Fruit fly (Drosophila melanogaster) whole organism, embryonic: ENCODE data around the gene AhcyL1.

Experiments used
- Atf6 ChIP-seq: fragments of 200-800 bp; sonication (Bioruptor generic); IDR thresholded peaks from 2 replicates; pipeline ENCODE4 v1.3.6; 2022; ENCODE audit warnings: missing biosample characterization, missing genetic modification characterization
- Bteb2 ChIP-seq: fragments of 200-800 bp; sonication (Bioruptor generic); optimal IDR thresholded peaks from 2 replicates; lab custom pipeline; 2016; ENCODE audit warnings: missing biosample characterization, missing genetic modification characterization
- CG13287 ChIP-seq: fragments of 200-800 bp; sonication (Bioruptor generic); IDR thresholded peaks from 2 replicates; pipeline ENCODE4 v1.3.6; 2022; ENCODE audit warnings: missing biosample characterization, missing genetic modification characterization; ENCODE audit not compliant: partially characterized antibody
- CG13894 ChIP-seq: fragments of 200-800 bp; sonication (Bioruptor generic); optimal IDR thresholded peaks from 3 replicates; lab custom pipeline; 2018; ENCODE audit warnings: missing biosample characterization, mild to moderate bottlenecking, missing genetic modification characterization, moderate library complexity
- CG16779 ChIP-seq: fragments of 200-800 bp; sonication (Bioruptor generic); IDR thresholded peaks from 2 replicates; pipeline ENCODE4 v1.3.6; 2022; ENCODE audit warnings: missing biosample characterization, missing genetic modification characterization
- CG17568 ChIP-seq: fragments of 200-800 bp; sonication (Bioruptor generic); optimal IDR thresholded peaks from 2 replicates; lab custom pipeline; 2018; ENCODE audit warnings: missing biosample characterization, mild to moderate bottlenecking, missing genetic modification characterization, moderate library complexity
- CG30403 ChIP-seq: fragments of 200-800 bp; sonication (Bioruptor generic); optimal IDR thresholded peaks from 3 replicates; lab custom pipeline; 2016; ENCODE audit warnings: missing biosample characterization, missing genetic modification characterization
- CG3065 ChIP-seq: fragments of 200-800 bp; sonication (Bioruptor generic); optimal IDR thresholded peaks from 2 replicates; lab custom pipeline; 2016; ENCODE audit warnings: missing biosample characterization, missing genetic modification characterization
- CG34224 ChIP-seq: fragments of 200-800 bp; sonication (Bioruptor generic); IDR thresholded peaks from 3 replicates; pipeline ENCODE4 v1.3.6; 2022; ENCODE audit warnings: missing biosample characterization, missing genetic modification characterization; ENCODE audit not compliant: partially characterized antibody
- CG6854 ChIP-seq: fragments of 200-800 bp; sonication (Bioruptor generic); optimal IDR thresholded peaks from 3 replicates; lab custom pipeline; 2017; ENCODE audit warnings: missing biosample characterization, mild to moderate bottlenecking, missing genetic modification characterization
- CG7372 ChIP-seq: fragments of 200-800 bp; sonication (Bioruptor generic); IDR thresholded peaks from 2 replicates; pipeline ENCODE4 v1.3.6; 2022; ENCODE audit warnings: missing biosample characterization, missing genetic modification characterization
- CG7556 ChIP-seq: fragments of 200-800 bp; sonication (Bioruptor generic); optimal IDR thresholded peaks from 2 replicates; lab custom pipeline; 2017; ENCODE audit warnings: missing biosample characterization, mild to moderate bottlenecking, missing genetic modification characterization
- Dref ChIP-seq: fragments of 200-800 bp; sonication (Bioruptor generic); IDR thresholded peaks from 2 replicates; pipeline ENCODE4 v1.3.6; 2022; ENCODE audit warnings: missing biosample characterization, missing genetic modification characterization
- Drgx ChIP-seq: fragments of 200-800 bp; sonication (Bioruptor generic); IDR thresholded peaks from 2 replicates; pipeline ENCODE4 v1.3.6; 2022; ENCODE audit warnings: missing biosample characterization, missing genetic modification characterization
- Gug ChIP-seq: fragments of 200-800 bp; sonication (Bioruptor generic); IDR thresholded peaks from 4 replicates; pipeline ENCODE4 v1.3.6; 2022; ENCODE audit warnings: missing biosample characterization, missing genetic modification characterization
- HmgZ ChIP-seq: fragments of 200-800 bp; sonication (Bioruptor generic); optimal IDR thresholded peaks from 2 replicates; lab custom pipeline; 2018; ENCODE audit warnings: missing biosample characterization, mild to moderate bottlenecking, missing genetic modification characterization
- Lhr ChIP-seq: fragments of 200-800 bp; sonication (Bioruptor generic); optimal IDR thresholded peaks from 3 replicates; lab custom pipeline; 2017; ENCODE audit warnings: mild to moderate bottlenecking, missing biosample characterization, missing genetic modification reagents, missing genetic modification characterization
- Meics ChIP-seq: fragments of 200-800 bp; sonication (Bioruptor generic); optimal IDR thresholded peaks from 2 replicates; lab custom pipeline; 2017; ENCODE audit warnings: missing biosample characterization, mild to moderate bottlenecking, missing genetic modification characterization
- Myb ChIP-seq: fragments of 200-800 bp; sonication (Bioruptor generic); optimal IDR thresholded peaks from 2 replicates; lab custom pipeline; 2016; ENCODE audit warnings: missing biosample characterization, missing genetic modification characterization
- Neu2 ChIP-seq: fragments of 200-800 bp; sonication (Bioruptor generic); optimal IDR thresholded peaks from 3 replicates; lab custom pipeline; 2016; ENCODE audit warnings: missing biosample characterization, missing genetic modification characterization, borderline replicate concordance
- Nf-YB ChIP-seq: fragments of 200-800 bp; sonication (Bioruptor generic); optimal IDR thresholded peaks from 3 replicates; lab custom pipeline; 2019; ENCODE audit warnings: missing biosample characterization, mild to moderate bottlenecking, missing genetic modification characterization, moderate library complexity
- NfI ChIP-seq: fragments of 200-800 bp; sonication (Bioruptor generic); optimal IDR thresholded peaks from 3 replicates; lab custom pipeline; 2018; ENCODE audit warnings: missing biosample characterization, mild to moderate bottlenecking, missing genetic modification characterization, moderate library complexity
- Oli ChIP-seq: fragments of 200-800 bp; sonication (Bioruptor generic); optimal IDR thresholded peaks from 2 replicates; lab custom pipeline; 2018; ENCODE audit warnings: missing biosample characterization, mild to moderate bottlenecking, missing genetic modification characterization, moderate library complexity
- Optix ChIP-seq: fragments of 200-800 bp; sonication (Bioruptor generic); IDR thresholded peaks from 3 replicates; pipeline ENCODE4 v1.3.6; 2022; ENCODE audit warnings: missing biosample characterization, missing genetic modification characterization
- Vsx1 ChIP-seq: fragments of 200-800 bp; sonication (Bioruptor generic); optimal IDR thresholded peaks from 2 replicates; lab custom pipeline; 2017; ENCODE audit warnings: missing biosample characterization, mild to moderate bottlenecking, missing genetic modification characterization, missing genetic modification reagents
- bigmax ChIP-seq: fragments of 200-800 bp; sonication (Bioruptor generic); optimal IDR thresholded peaks from 2 replicates; lab custom pipeline; 2018; ENCODE audit warnings: missing biosample characterization, mild to moderate bottlenecking, missing genetic modification characterization
- bsh ChIP-seq, 2 experiments: fragments of 200-800 bp; sonication (Bioruptor generic); optimal IDR thresholded peaks; 2 replicates each; lab custom pipeline; 2017 to 2018; ENCODE audit warnings: mild to moderate bottlenecking in 2 of 2, missing biosample characterization in 2 of 2, missing genetic modification characterization in 2 of 2, moderate library complexity in 1 of 2
- btn ChIP-seq: fragments of 200-800 bp; sonication (Bioruptor generic); optimal IDR thresholded peaks from 2 replicates; lab custom pipeline; 2016; ENCODE audit warnings: missing biosample characterization, missing genetic modification characterization
- cad ChIP-seq: fragments of >200 bp; optimal IDR thresholded peaks from 2 replicates; lab custom pipeline; 2017; ENCODE audit warnings: missing biosample characterization, missing genetic modification characterization
- caup ChIP-seq: fragments of 200-800 bp; sonication (Bioruptor generic); optimal IDR thresholded peaks from 3 replicates; lab custom pipeline; 2017; ENCODE audit warnings: missing biosample characterization, mild to moderate bottlenecking, missing genetic modification characterization, moderate library complexity; ENCODE audit not compliant: severe bottlenecking
- chinmo ChIP-seq: fragments of 200-800 bp; sonication (Bioruptor generic); IDR thresholded peaks from 4 replicates; pipeline ENCODE4 v1.3.6; 2022; ENCODE audit warnings: missing biosample characterization, missing genetic modification characterization; ENCODE audit not compliant: partially characterized antibody
- eve ChIP-seq, 2 experiments: fragments of >200 bp; optimal IDR thresholded peaks; 2 replicates each; lab custom pipeline; 2017; ENCODE audit warnings: missing biosample characterization in 2 of 2, missing genetic modification characterization in 2 of 2
- fd3F ChIP-seq: fragments of 200-800 bp; sonication (Bioruptor generic); optimal IDR thresholded peaks from 2 replicates; lab custom pipeline; 2018; ENCODE audit warnings: missing biosample characterization, mild to moderate bottlenecking, missing genetic modification characterization, moderate library complexity
- ftz-f1 ChIP-seq: fragments of 200-800 bp; sonication (Bioruptor generic); optimal IDR thresholded peaks from 2 replicates; lab custom pipeline; 2016; ENCODE audit warnings: missing biosample characterization, missing genetic modification characterization
- fu2 ChIP-seq: fragments of 200-800 bp; sonication (Bioruptor generic); optimal IDR thresholded peaks from 2 replicates; lab custom pipeline; 2016; ENCODE audit warnings: missing biosample characterization, missing genetic modification characterization
- h ChIP-seq: fragments of >200 bp; optimal IDR thresholded peaks from 2 replicates; lab custom pipeline; 2017
- lab ChIP-seq: fragments of 200-800 bp; sonication (Bioruptor generic); optimal IDR thresholded peaks from 3 replicates; lab custom pipeline; 2017; ENCODE audit warnings: missing biosample characterization, missing genetic modification characterization, mild to moderate bottlenecking, moderate library complexity, missing genetic modification reagents
- nau ChIP-seq: fragments of 200-800 bp; sonication (Bioruptor generic); optimal IDR thresholded peaks from 3 replicates; lab custom pipeline; 2017; ENCODE audit warnings: missing biosample characterization, mild to moderate bottlenecking, missing genetic modification characterization, missing genetic modification reagents
- nom ChIP-seq: fragments of 200-800 bp; sonication (Bioruptor generic); optimal IDR thresholded peaks from 2 replicates; lab custom pipeline; 2017; ENCODE audit warnings: missing biosample characterization, missing genetic modification characterization, mild to moderate bottlenecking, moderate library complexity, missing genetic modification reagents
- p53 ChIP-seq: fragments of 200-800 bp; sonication (Bioruptor generic); optimal IDR thresholded peaks from 2 replicates; lab custom pipeline; 2016; ENCODE audit warnings: missing biosample characterization, missing genetic modification characterization
- phol ChIP-seq: fragments of 200-800 bp; sonication (Bioruptor generic); optimal IDR thresholded peaks from 3 replicates; lab custom pipeline; 2018; ENCODE audit warnings: missing biosample characterization, mild to moderate bottlenecking, missing genetic modification characterization, moderate library complexity
- sens ChIP-seq: fragments of 200-800 bp; sonication (Bioruptor generic); peaks from one replicate; lab custom pipeline; 2016; ENCODE audit warnings: missing biosample characterization, missing genetic modification characterization
- slou ChIP-seq: fragments of 200-800 bp; sonication (Bioruptor generic); optimal IDR thresholded peaks from 3 replicates; lab custom pipeline; 2016; ENCODE audit warnings: missing biosample characterization, missing genetic modification characterization
- stc ChIP-seq: fragments of 200-800 bp; sonication (Bioruptor generic); IDR thresholded peaks from 2 replicates; pipeline ENCODE4 v1.3.6; 2022; ENCODE audit warnings: missing biosample characterization, missing genetic modification characterization
- sug ChIP-seq: fragments of 200-800 bp; optimal IDR thresholded peaks from 2 replicates; lab custom pipeline; 2019; ENCODE audit warnings: missing biosample characterization, mild to moderate bottlenecking, missing genetic modification characterization, moderate library complexity
- toy ChIP-seq: fragments of 200-800 bp; sonication (Bioruptor generic); IDR thresholded peaks from 2 replicates; pipeline ENCODE4 v1.3.6; 2022; ENCODE audit warnings: missing biosample characterization, missing genetic modification characterization
- vfl ChIP-seq: fragments of 200-800 bp; sonication (Bioruptor generic); optimal IDR thresholded peaks from 2 replicates; lab custom pipeline; 2016; ENCODE audit warnings: missing biosample characterization, missing genetic modification characterization
- vvl ChIP-seq: fragments of 200-800 bp; sonication (Bioruptor generic); IDR thresholded peaks from 2 replicates; pipeline ENCODE4 v1.3.6; 2022; ENCODE audit warnings: missing biosample characterization, missing genetic modification characterization
- wdn ChIP-seq: fragments of 200-800 bp; sonication (Bioruptor generic); IDR thresholded peaks from 2 replicates; pipeline ENCODE4 v1.3.6; 2022; ENCODE audit warnings: missing biosample characterization, missing genetic modification characterization

AhcyL1 gene

DNA sequence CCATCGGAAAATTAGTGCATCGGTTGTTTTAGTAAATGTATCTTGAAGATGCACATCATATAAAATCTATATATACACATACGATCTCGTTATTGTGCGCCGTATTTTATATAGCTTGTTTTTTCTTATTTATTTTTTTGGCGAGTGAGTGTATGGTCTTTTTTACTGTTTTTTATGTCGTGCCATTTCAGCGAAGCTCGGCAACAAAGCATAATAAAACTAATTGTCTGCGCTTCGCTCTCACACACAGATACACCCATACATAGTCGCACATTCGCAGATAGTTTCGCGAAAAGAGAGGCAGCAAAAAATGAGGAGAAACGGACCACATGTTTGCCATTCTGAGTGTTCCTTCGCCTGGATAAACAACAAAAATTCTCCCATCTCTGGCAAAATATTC is 45.7 kb upstream of the AhcyL1 start:
- TF ChIP-seq CG3065 (GFP tag; lab: Kevin White, UChicago) (no peak), CG13287 (no peak), Oli (no peak), bigmax (GFP tag; lab: Kevin White, UChicago) (no peak), nau (GFP tag; lab: Kevin White, UChicago) (no peak), h (lab: Kevin White, UChicago) (no peak), CG6854 (no peak), nom (GFP tag; lab: Kevin White, UChicago) (peak; percentile 82), Drgx (peak; percentile 63; the same call in 1 of the 2 replicates), sens (peak; percentile 35), Meics (GFP tag; lab: Kevin White, UChicago) (no peak), stc (GFP tag; lab: Robert Waterston, UW) (no peak), bsh (GFP tag; optimal IDR thresholded peaks at IDR 0.05; lab: Kevin White, UChicago) (peak in 1 of 2 experiments; percentile 55)
- TF ChIP-seq, all 482 proteins: peak for 4

DNA sequence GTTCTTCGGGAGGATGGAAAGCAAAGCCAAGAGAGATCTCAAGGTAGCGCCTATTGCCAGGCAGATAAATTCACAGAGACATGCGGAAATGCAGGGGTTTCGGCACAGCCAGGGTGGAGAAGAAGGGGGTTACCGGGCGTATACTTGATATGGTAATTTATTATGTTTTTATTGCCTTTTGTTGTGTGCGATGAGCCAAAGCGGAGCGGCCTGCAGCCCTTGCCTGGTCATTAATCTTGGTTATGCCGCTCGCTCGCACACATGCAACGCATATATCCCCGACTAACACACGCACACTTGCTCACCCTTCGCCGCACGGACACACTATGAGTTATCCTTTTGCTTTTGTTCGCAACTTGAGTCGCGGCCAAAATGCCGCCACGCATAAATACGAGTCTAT is 44.5 kb upstream of the AhcyL1 start:
- TF ChIP-seq chinmo (0 out of 4 replicates have a peak, but pooled peaks have one; percentile 40), vvl (GFP tag; lab: Robert Waterston, UW) (peak; percentile 58; the same call in 1 of the 2 replicates), Dref (GFP tag; lab: Robert Waterston, UW) (no peak), CG7372 (GFP tag; lab: Robert Waterston, UW) (peak; percentile 57; the same call in 1 of the 2 replicates), Oli (no peak), Gug (GFP tag; lab: Robert Waterston, UW) (no peak), fu2 (no peak), Lhr (GFP tag; lab: Kevin White, UChicago) (no peak), fd3F (GFP tag; lab: Kevin White, UChicago) (no peak), cad (GFP tag; lab: Kevin White, UChicago) (peak; percentile 22)

DNA sequence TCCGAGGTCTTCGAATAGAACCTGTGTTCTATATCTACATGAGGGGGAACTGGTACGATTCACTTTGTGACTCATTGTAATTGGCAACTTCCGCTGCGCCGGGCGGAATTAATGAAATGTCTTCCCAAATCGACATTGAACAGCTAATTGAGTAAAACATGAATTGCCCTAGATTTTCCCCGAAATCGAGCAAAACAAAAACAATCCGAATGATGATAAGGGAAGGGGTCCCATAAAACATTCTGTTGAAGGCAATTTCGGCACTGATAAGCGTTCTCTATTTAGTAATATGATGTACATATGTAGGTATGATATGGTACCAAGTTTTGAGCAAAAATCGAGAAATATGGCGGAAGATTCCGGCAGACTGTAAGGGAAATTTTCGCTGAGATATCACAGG is 37.6 kb upstream of the AhcyL1 start:
- TF ChIP-seq wdn = no peak
- TF ChIP-seq CG13894 (tag; lab: Kevin White, UChicago) = peak; percentile 23
- TF ChIP-seq Vsx1 (GFP tag; lab: Kevin White, UChicago) = peak; percentile 10
- TF ChIP-seq slou = no peak
- TF ChIP-seq CG17568 = no peak
- no peak for TF ChIP-seq toy (GFP tag; lab: Robert Waterston, UW)
- TF ChIP-seq NfI (GFP tag; lab: Kevin White, UChicago) = no peak
- peak; percentile 11 for TF ChIP-seq caup (GFP tag; lab: Kevin White, UChicago)
- TF ChIP-seq eve (GFP tag; optimal IDR thresholded peaks at IDR 0.05; lab: Kevin White, UChicago) = peak in 1 of 2 experiments; percentile 6
- no peak for TF ChIP-seq phol (tag; lab: Kevin White, UChicago)
- no peak for TF ChIP-seq Bteb2 (GFP tag; lab: Kevin White, UChicago)
- no peak for TF ChIP-seq CG30403 (GFP tag; lab: Kevin White, UChicago)
- TF ChIP-seq btn (GFP tag; lab: Kevin White, UChicago) = no peak
- peak; percentile 20 for TF ChIP-seq lab (GFP tag; lab: Kevin White, UChicago)
- TF ChIP-seq CG34224 (GFP tag; lab: Robert Waterston, UW) = no peak
- peak; percentile 3 for TF ChIP-seq ftz-f1
- TF ChIP-seq sug (tag; lab: Kevin White, UChicago) = peak; percentile 69
- 0 out of 2 replicates have a peak, but pooled peaks have one; percentile 26 for TF ChIP-seq Atf6 (GFP tag; lab: Robert Waterston, UW)
- no peak for TF ChIP-seq Neu2
- no peak for TF ChIP-seq HmgZ (tag; lab: Kevin White, UChicago)
- TF ChIP-seq vfl (GFP tag; lab: Kevin White, UChicago) = no peak
- TF ChIP-seq CG16779 (GFP tag; lab: Robert Waterston, UW) = no peak
- TF ChIP-seq Myb (GFP tag; lab: Kevin White, UChicago) = no peak
- TF ChIP-seq p53 (GFP tag; lab: Kevin White, UChicago) = no peak
- no peak for TF ChIP-seq Nf-YB (GFP tag; lab: Kevin White, UChicago)
- TF ChIP-seq Optix (GFP tag; lab: Robert Waterston, UW) = no peak
- no peak for TF ChIP-seq CG7556 (GFP tag; lab: Kevin White, UChicago)
